Worm (Caenorhabditis elegans) whole organism, L4/young adult: ENCODE data around the gene Y32G9A.3.

ENCODE experiments used
- W03F9.2 ChIP-seq: fragments of 150-350 bp; optimal IDR thresholded peaks from 2 replicates; lab custom pipeline; 2014; ENCODE audit warnings: missing biosample characterization, missing genetic modification characterization
- dao-5 ChIP-seq: sonication (generic microtip); optimal IDR thresholded peaks from 2 replicates; lab custom pipeline; 2016; ENCODE audit warnings: missing genotype, missing genetic modification characterization, moderate library complexity, missing compliant biosample characterization

ce11 chrV:1888299-1888698 lies 22.9 kb upstream of the Y32G9A.3 start:
- TF ChIP-seq W03F9.2 (tag; lab: Kevin White, UChicago) (no peak), dao-5 (tag; lab: Kevin White, UChicago) (no peak)
